Fruit fly (Drosophila melanogaster) whole organism, embryonic: ENCODE data around the gene JIL-1.

Experiments
- Abd-B ChIP-seq: fragments of 200-800 bp; sonication (Bioruptor generic); optimal IDR thresholded peaks from 2 replicates; lab custom pipeline; 2018; ENCODE audit warnings: missing biosample characterization, mild to moderate bottlenecking, missing genetic modification characterization, moderate library complexity
- Ada2b ChIP-seq: fragments of 200-800 bp; sonication (Bioruptor generic); IDR thresholded peaks from 2 replicates; pipeline ENCODE4 v1.3.6; 2022; ENCODE audit warnings: missing biosample characterization, missing genetic modification characterization
- Atf-2 ChIP-seq: fragments of 200-800 bp; sonication (Bioruptor generic); optimal IDR thresholded peaks from 2 replicates; lab custom pipeline; 2016; ENCODE audit warnings: missing biosample characterization, missing genetic modification characterization
- Atf6 ChIP-seq: fragments of 200-800 bp; sonication (Bioruptor generic); IDR thresholded peaks from 2 replicates; pipeline ENCODE4 v1.3.6; 2022; ENCODE audit warnings: missing biosample characterization, missing genetic modification characterization
- Bdp1 ChIP-seq: fragments of 200-800 bp; sonication (Bioruptor generic); optimal IDR thresholded peaks from 3 replicates; lab custom pipeline; 2016; ENCODE audit warnings: missing biosample characterization, missing genetic modification characterization
- Bgb ChIP-seq: fragments of 200-800 bp; sonication (Bioruptor generic); IDR thresholded peaks from 2 replicates; pipeline ENCODE4 v1.3.6; 2022; ENCODE audit warnings: missing biosample characterization, missing genetic modification characterization; ENCODE audit not compliant: partially characterized antibody
- CG10959 ChIP-seq: fragments of 200-800 bp; sonication (Bioruptor generic); IDR thresholded peaks from 2 replicates; pipeline ENCODE4 v1.3.6; 2022; ENCODE audit warnings: missing biosample characterization, missing genetic modification characterization
- CG11696 ChIP-seq: fragments of 200-800 bp; sonication (Bioruptor generic); IDR thresholded peaks from 2 replicates; pipeline ENCODE4 v1.3.6; 2022; ENCODE audit warnings: missing biosample characterization, missing genetic modification characterization
- CG12391 ChIP-seq: fragments of 200-800 bp; sonication (Bioruptor generic); optimal IDR thresholded peaks from 3 replicates; lab custom pipeline; 2018; ENCODE audit warnings: missing biosample characterization, mild to moderate bottlenecking, missing genetic modification characterization, moderate library complexity
- CG12744 ChIP-seq: fragments of 200-800 bp; sonication (Bioruptor generic); optimal IDR thresholded peaks from 2 replicates; lab custom pipeline; 2016; ENCODE audit warnings: missing biosample characterization, missing genetic modification characterization
- CG12942 ChIP-seq: fragments of 200-800 bp; sonication (Bioruptor generic); optimal IDR thresholded peaks from 3 replicates; lab custom pipeline; 2016; ENCODE audit warnings: missing biosample characterization, missing genetic modification characterization
- CG1602 ChIP-seq: fragments of 200-800 bp; sonication (Bioruptor generic); optimal IDR thresholded peaks from 3 replicates; lab custom pipeline; 2016; ENCODE audit warnings: missing biosample characterization, missing genetic modification characterization
- CG16863 ChIP-seq: fragments of 200-800 bp; sonication (Bioruptor generic); optimal IDR thresholded peaks from 3 replicates; lab custom pipeline; 2016; ENCODE audit warnings: missing biosample characterization, missing genetic modification characterization
- CG1832 ChIP-seq: fragments of 200-800 bp; sonication (Bioruptor generic); optimal IDR thresholded peaks from 2 replicates; lab custom pipeline; 2017; ENCODE audit warnings: missing biosample characterization, mild to moderate bottlenecking, missing genetic modification characterization, inconsistent platforms
- CG18476 ChIP-seq: fragments of 200-800 bp; sonication (Bioruptor generic); optimal IDR thresholded peaks from 2 replicates; lab custom pipeline; 2016; ENCODE audit warnings: missing biosample characterization, mild to moderate bottlenecking, missing genetic modification characterization
- CG18619 ChIP-seq: fragments of 200-800 bp; sonication (Bioruptor generic); optimal IDR thresholded peaks from 3 replicates; lab custom pipeline; 2017; ENCODE audit warnings: missing biosample characterization, mild to moderate bottlenecking, missing genetic modification characterization
- CG2120 ChIP-seq: fragments of 200-800 bp; sonication (Bioruptor generic); optimal IDR thresholded peaks from 3 replicates; lab custom pipeline; 2016; ENCODE audit warnings: missing biosample characterization, missing genetic modification characterization
- CG3163 ChIP-seq: fragments of 200-800 bp; sonication (Bioruptor generic); optimal IDR thresholded peaks from 3 replicates; lab custom pipeline; 2016; ENCODE audit warnings: missing biosample characterization, missing genetic modification characterization
- CG43689 ChIP-seq: fragments of 200-800 bp; sonication (Bioruptor generic); IDR thresholded peaks from 2 replicates; pipeline ENCODE4 v1.3.6; 2022; ENCODE audit warnings: missing biosample characterization, missing genetic modification characterization
- CG6272 ChIP-seq: fragments of 200-800 bp; sonication (Bioruptor generic); IDR thresholded peaks from 2 replicates; pipeline ENCODE4 v1.3.6; 2022; ENCODE audit warnings: missing biosample characterization, missing genetic modification characterization
- CG8281 ChIP-seq: fragments of 200-800 bp; sonication (Bioruptor generic); optimal IDR thresholded peaks from 2 replicates; lab custom pipeline; 2018; ENCODE audit warnings: missing biosample characterization, mild to moderate bottlenecking, missing genetic modification characterization, moderate library complexity
- CG8944 ChIP-seq: fragments of 200-800 bp; sonication (Bioruptor generic); optimal IDR thresholded peaks from 3 replicates; lab custom pipeline; 2016; ENCODE audit warnings: missing biosample characterization, missing genetic modification characterization
- CTCF ChIP-seq: fragments of 200-800 bp; sonication (Bioruptor generic); optimal IDR thresholded peaks from 2 replicates; lab custom pipeline; 2017; ENCODE audit warnings: missing biosample characterization, mild to moderate bottlenecking, missing genetic modification characterization, moderate library complexity
- Chrac-16 ChIP-seq: fragments of 200-800 bp; sonication (Bioruptor generic); optimal IDR thresholded peaks from 3 replicates; lab custom pipeline; 2016; ENCODE audit warnings: missing biosample characterization, missing genetic modification characterization
- Dek ChIP-seq: fragments of 200-800 bp; sonication (Bioruptor generic); optimal IDR thresholded peaks from 3 replicates; lab custom pipeline; 2019; ENCODE audit warnings: missing biosample characterization, mild to moderate bottlenecking, missing genetic modification characterization, moderate library complexity
- Fer1 ChIP-seq: fragments of 200-800 bp; sonication (Bioruptor generic); optimal IDR thresholded peaks from 2 replicates; lab custom pipeline; 2017; ENCODE audit warnings: missing biosample characterization, mild to moderate bottlenecking, missing genetic modification characterization
- H15 ChIP-seq: fragments of 200-800 bp; sonication (Bioruptor generic); IDR thresholded peaks from 3 replicates; pipeline ENCODE4 v1.3.6; 2022; ENCODE audit warnings: missing biosample characterization, missing genetic modification characterization
- HHEX ChIP-seq: fragments of 200-800 bp; sonication (Bioruptor generic); optimal IDR thresholded peaks from 3 replicates; lab custom pipeline; 2017; ENCODE audit warnings: missing biosample characterization, mild to moderate bottlenecking, missing genetic modification characterization, missing genetic modification reagents
- Hmr ChIP-seq: fragments of 200-800 bp; sonication (Bioruptor generic); optimal IDR thresholded peaks from 3 replicates; lab custom pipeline; 2017; ENCODE audit warnings: mild to moderate bottlenecking, missing biosample characterization, missing genetic modification reagents, missing genetic modification characterization
- Lhr ChIP-seq: fragments of 200-800 bp; sonication (Bioruptor generic); optimal IDR thresholded peaks from 3 replicates; lab custom pipeline; 2017; ENCODE audit warnings: mild to moderate bottlenecking, missing biosample characterization, missing genetic modification reagents, missing genetic modification characterization
- MBD-R2 ChIP-seq: fragments of 200-800 bp; sonication (Bioruptor generic); IDR thresholded peaks from 2 replicates; pipeline ENCODE4 v1.3.6; 2022; ENCODE audit warnings: missing biosample characterization, missing genetic modification characterization
- Med ChIP-seq: fragments of 200-800 bp; sonication (Bioruptor generic); peaks from one replicate; lab custom pipeline; 2016; ENCODE audit warnings: missing biosample characterization, missing genetic modification characterization, mild to moderate bottlenecking, inconsistent platforms, moderate library complexity
- NFAT ChIP-seq: fragments of 200-800 bp; sonication (Bioruptor generic); IDR thresholded peaks from 2 replicates; pipeline ENCODE4 v1.3.6; 2022; ENCODE audit warnings: missing biosample characterization, missing genetic modification characterization
- Sin3A ChIP-seq: fragments of >200 bp; optimal IDR thresholded peaks from 2 replicates; lab custom pipeline; 2018
- Vsx1 ChIP-seq: fragments of 200-800 bp; sonication (Bioruptor generic); optimal IDR thresholded peaks from 2 replicates; lab custom pipeline; 2017; ENCODE audit warnings: missing biosample characterization, mild to moderate bottlenecking, missing genetic modification characterization, missing genetic modification reagents
- abd-A ChIP-seq: fragments of 200-800 bp; sonication (Bioruptor generic); optimal IDR thresholded peaks from 3 replicates; lab custom pipeline; 2019; ENCODE audit warnings: missing biosample characterization, mild to moderate bottlenecking, missing genetic modification characterization, moderate library complexity
- cg ChIP-seq: fragments of 200-800 bp; sonication (Bioruptor generic); optimal IDR thresholded peaks from 3 replicates; lab custom pipeline; 2019; ENCODE audit warnings: missing biosample characterization, mild to moderate bottlenecking, missing genetic modification characterization, moderate library complexity
- corto ChIP-seq: fragments of 200-800 bp; sonication (Bioruptor generic); optimal IDR thresholded peaks from 2 replicates; lab custom pipeline; 2016; ENCODE audit warnings: missing biosample characterization, mild to moderate bottlenecking, missing genetic modification characterization, moderate library complexity
- crc ChIP-seq: fragments of 200-800 bp; sonication (Bioruptor generic); optimal IDR thresholded peaks from 2 replicates; lab custom pipeline; 2016; ENCODE audit warnings: missing biosample characterization, missing genetic modification characterization
- fru ChIP-seq: fragments of >200 bp; optimal IDR thresholded peaks from 2 replicates; lab custom pipeline; 2017
- gcm2 ChIP-seq: fragments of 200-800 bp; sonication (Bioruptor generic); optimal IDR thresholded peaks from 2 replicates; lab custom pipeline; 2016; ENCODE audit warnings: missing biosample characterization, missing genetic modification characterization
- gem ChIP-seq: fragments of 200-800 bp; sonication (Bioruptor generic); optimal IDR thresholded peaks from 2 replicates; lab custom pipeline; 2019; ENCODE audit warnings: missing biosample characterization, mild to moderate bottlenecking, missing genetic modification characterization, moderate library complexity
- hth ChIP-seq: fragments of >200 bp; optimal IDR thresholded peaks from 2 replicates; lab custom pipeline; 2017; ENCODE audit warnings: inconsistent platforms
- mirr ChIP-seq: fragments of 200-800 bp; sonication (Bioruptor generic); optimal IDR thresholded peaks from 3 replicates; lab custom pipeline; 2018; ENCODE audit warnings: missing biosample characterization, mild to moderate bottlenecking, missing genetic modification characterization
- phol ChIP-seq: fragments of 200-800 bp; sonication (Bioruptor generic); optimal IDR thresholded peaks from 3 replicates; lab custom pipeline; 2018; ENCODE audit warnings: missing biosample characterization, mild to moderate bottlenecking, missing genetic modification characterization, moderate library complexity
- sc ChIP-seq, 3 experiments: fragments of >200 bp in 2 of 3; fragments of 200-800 bp in 1 of 3; sonication (Bioruptor generic) in 1 of 3; optimal IDR thresholded peaks; 2 replicates in 2 of 3; 3 replicates in 1 of 3; lab custom pipeline; 2017; ENCODE audit warnings: mild to moderate bottlenecking in 1 of 3, missing biosample characterization in 1 of 3, missing genetic modification characterization in 1 of 3, missing genetic modification reagents in 1 of 3
- ssp ChIP-seq: fragments of 200-800 bp; sonication (Bioruptor generic); IDR thresholded peaks from 2 replicates; pipeline ENCODE4 v1.3.6; 2022; ENCODE audit warnings: missing biosample characterization, missing genetic modification characterization
- tgo ChIP-seq: fragments of 200-800 bp; sonication (Bioruptor generic); IDR thresholded peaks from 3 replicates; pipeline ENCODE4 v1.3.6; 2022; ENCODE audit warnings: missing biosample characterization, missing genetic modification characterization
- tll ChIP-seq, 2 experiments: fragments of 200-800 bp in 1 of 2; fragments of >200 bp in 1 of 2; sonication (Bioruptor generic) in 1 of 2; optimal IDR thresholded peaks; 2 replicates each; lab custom pipeline; 2017 to 2019; ENCODE audit warnings: missing biosample characterization in 2 of 2, missing genetic modification characterization in 2 of 2, mild to moderate bottlenecking in 1 of 2, moderate library complexity in 1 of 2
- ttk ChIP-seq: fragments of 200-800 bp; sonication (Bioruptor generic); IDR thresholded peaks from 2 replicates; pipeline ENCODE4 v2.1.2; 2022; ENCODE audit warnings: missing biosample characterization, missing genetic modification characterization
- zf30C ChIP-seq: fragments of 200-800 bp; sonication (Bioruptor generic); optimal IDR thresholded peaks from 3 replicates; lab custom pipeline; 2018; ENCODE audit warnings: missing biosample characterization, mild to moderate bottlenecking, missing genetic modification characterization

The JIL-1 gene

DNA sequence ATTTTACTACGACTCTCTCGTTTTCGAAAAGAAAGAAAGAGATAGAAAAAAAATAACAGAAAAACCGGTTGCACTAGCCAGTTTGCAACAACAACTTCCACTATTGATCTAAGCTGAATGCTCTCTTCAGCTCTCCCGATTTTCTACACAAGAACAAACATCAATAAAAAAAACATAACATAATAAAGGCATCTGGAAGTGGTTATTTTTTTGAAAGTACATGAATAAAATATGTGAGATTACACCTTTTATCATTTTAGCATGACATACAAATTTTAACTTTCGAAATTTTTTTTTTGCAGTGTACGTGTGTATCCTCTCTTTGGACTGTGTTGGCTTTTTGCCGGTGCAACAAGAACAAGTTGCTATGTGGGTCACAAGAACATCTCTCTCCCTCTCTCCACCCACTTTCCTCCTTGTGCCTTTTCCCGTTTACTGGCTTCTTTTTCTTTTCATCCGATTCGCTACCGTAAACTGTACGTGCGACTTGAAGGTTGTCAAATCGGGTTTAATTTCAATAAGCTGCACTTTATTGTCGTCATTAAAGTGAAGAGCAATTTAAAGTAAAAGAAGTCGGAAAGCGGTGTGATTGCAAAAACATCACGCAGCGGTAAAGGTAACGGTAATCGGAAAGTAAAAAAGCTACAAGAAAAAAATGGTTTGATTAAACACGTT is 8.3 kb downstream of the JIL-1 start (continued):
- TF ChIP-seq CG18619 (GFP tag; lab: Kevin White, UChicago) (peak; percentile 93), tll (GFP tag; optimal IDR thresholded peaks at IDR 0.05; lab: Kevin White, UChicago) (peak in 1 of 2 experiments; percentile 89), CG8281 (peak; percentile 88), CG16863 (GFP tag; lab: Kevin White, UChicago) (peak; percentile 97), HHEX (GFP tag; lab: Kevin White, UChicago) (peak; percentile 94), CG8944 (GFP tag; lab: Kevin White, UChicago) (peak; percentile 94), CG1602 (GFP tag; lab: Kevin White, UChicago) (peak; percentile 97), ttk (GFP tag; lab: Robert Waterston, UW) (peak; percentile 97), CG10959 (peak; percentile 95), crc (peak; percentile 95), Dek (tag; lab: Kevin White, UChicago) (peak; percentile 90), Fer1 (peak; percentile 94), abd-A (tag; lab: Kevin White, UChicago) (no peak), ssp (GFP tag; lab: Robert Waterston, UW) (peak; percentile 86), CG3163 (GFP tag; lab: Kevin White, UChicago) (peak; percentile 85), corto (peak; percentile 66), mirr (GFP tag; lab: Kevin White, UChicago) (no peak), Vsx1 (GFP tag; lab: Kevin White, UChicago) (peak; percentile 92), MBD-R2 (peak; percentile 76; the same call in 1 of the 2 replicates), CG6272 (GFP tag; lab: Robert Waterston, UW) (peak; percentile 88), CG12391 (tag; lab: Kevin White, UChicago) (peak; percentile 98), Sin3A (lab: Kevin White, UChicago) (no peak), Abd-B (peak; percentile 95), Chrac-16 (GFP tag; lab: Kevin White, UChicago) (peak; percentile 95), tgo (GFP tag; lab: Robert Waterston, UW) (peak; percentile 95), CG12744 (peak; percentile 96), CG18476 (GFP tag; lab: Kevin White, UChicago) (peak; percentile 95), Ada2b (GFP tag; lab: Robert Waterston, UW) (peak; percentile 97), Bdp1 (GFP tag; lab: Kevin White, UChicago) (peak; percentile 90), CG11696 (peak; percentile 87), CG2120 (peak; percentile 89), CG43689 (peak; percentile 89), Atf6 (GFP tag; lab: Robert Waterston, UW) (peak; percentile 93), Atf-2 (GFP tag; lab: Kevin White, UChicago) (peak; percentile 97), Hmr (GFP tag; lab: Kevin White, UChicago) (peak; percentile 86), gem (tag; lab: Kevin White, UChicago) (peak; percentile 98), CG12942 (GFP tag; lab: Kevin White, UChicago) (peak; percentile 96), hth (lab: Kevin White, UChicago) (no peak), zf30C (GFP tag; lab: Kevin White, UChicago) (peak; percentile 91), CTCF (GFP tag; lab: Kevin White, UChicago) (peak; percentile 69), Bgb (GFP tag; lab: Robert Waterston, UW) (no peak), sc (optimal IDR thresholded peaks at IDR 0.05; lab: Kevin White, UChicago) (no peak), sc (GFP tag; optimal IDR thresholded peaks at IDR 0.05; lab: Kevin White, UChicago) (peak; percentile 94), cg (GFP tag; lab: Kevin White, UChicago) (peak; percentile 23), phol (peak; percentile 95), Med (GFP tag; lab: Kevin White, UChicago) (peak; percentile 99), fru (lab: Kevin White, UChicago) (no peak), gcm2 (GFP tag; lab: Kevin White, UChicago) (peak; percentile 95), Lhr (GFP tag; lab: Kevin White, UChicago) (peak; percentile 93), CG1832 (GFP tag; lab: Kevin White, UChicago) (no peak), H15 (GFP tag; lab: Robert Waterston, UW) (peak; percentile 95), NFAT (GFP tag; lab: Robert Waterston, UW) (peak; percentile 86)
